Fruit fly (Drosophila melanogaster) whole organism, pupa: ENCODE results near the gene Sh.

Experiments used
- CG10348 ChIP-seq: fragments of 200-800 bp; sonication (Bioruptor generic); IDR thresholded peaks from 2 replicates; pipeline ENCODE4 v1.3.6; 2022; ENCODE audit warnings: missing biosample characterization, missing genetic modification characterization
- CG14655 ChIP-seq: fragments of 200-800 bp; sonication (Bioruptor generic); optimal IDR thresholded peaks from 3 replicates; lab custom pipeline; 2017; ENCODE audit warnings: mild to moderate bottlenecking, missing biosample characterization, missing genetic modification reagents, missing genetic modification characterization
- CG34367 ChIP-seq: fragments of 200-800 bp; sonication (Bioruptor generic); optimal IDR thresholded peaks from 2 replicates; lab custom pipeline; 2018; ENCODE audit warnings: missing biosample characterization, mild to moderate bottlenecking, missing genetic modification characterization
- CG4496 ChIP-seq: fragments of 200-800 bp; sonication (Bioruptor generic); IDR thresholded peaks from 3 replicates; pipeline ENCODE4 v1.3.6; 2022; ENCODE audit warnings: missing biosample characterization, missing genetic modification characterization
- Ets98B ChIP-seq: fragments of 200-800 bp; sonication (Bioruptor generic); IDR thresholded peaks from 2 replicates; pipeline ENCODE4 v1.3.6; 2022; ENCODE audit warnings: missing biosample characterization, missing genetic modification characterization
- Snoo ChIP-seq: fragments of 200-800 bp; sonication (Bioruptor generic); optimal IDR thresholded peaks from 3 replicates; lab custom pipeline; 2017; ENCODE audit warnings: missing biosample characterization, mild to moderate bottlenecking, missing genetic modification characterization, inconsistent platforms
- fd96Ca ChIP-seq: fragments of 200-800 bp; sonication (Bioruptor generic); IDR thresholded peaks from 3 replicates; pipeline ENCODE4 v1.3.6; 2022; ENCODE audit warnings: missing biosample characterization, missing genetic modification characterization
- gl ChIP-seq: fragments of 200-800 bp; sonication (Bioruptor generic); optimal IDR thresholded peaks from 2 replicates; lab custom pipeline; 2018; ENCODE audit warnings: missing biosample characterization, mild to moderate bottlenecking, missing genetic modification characterization

DNA sequence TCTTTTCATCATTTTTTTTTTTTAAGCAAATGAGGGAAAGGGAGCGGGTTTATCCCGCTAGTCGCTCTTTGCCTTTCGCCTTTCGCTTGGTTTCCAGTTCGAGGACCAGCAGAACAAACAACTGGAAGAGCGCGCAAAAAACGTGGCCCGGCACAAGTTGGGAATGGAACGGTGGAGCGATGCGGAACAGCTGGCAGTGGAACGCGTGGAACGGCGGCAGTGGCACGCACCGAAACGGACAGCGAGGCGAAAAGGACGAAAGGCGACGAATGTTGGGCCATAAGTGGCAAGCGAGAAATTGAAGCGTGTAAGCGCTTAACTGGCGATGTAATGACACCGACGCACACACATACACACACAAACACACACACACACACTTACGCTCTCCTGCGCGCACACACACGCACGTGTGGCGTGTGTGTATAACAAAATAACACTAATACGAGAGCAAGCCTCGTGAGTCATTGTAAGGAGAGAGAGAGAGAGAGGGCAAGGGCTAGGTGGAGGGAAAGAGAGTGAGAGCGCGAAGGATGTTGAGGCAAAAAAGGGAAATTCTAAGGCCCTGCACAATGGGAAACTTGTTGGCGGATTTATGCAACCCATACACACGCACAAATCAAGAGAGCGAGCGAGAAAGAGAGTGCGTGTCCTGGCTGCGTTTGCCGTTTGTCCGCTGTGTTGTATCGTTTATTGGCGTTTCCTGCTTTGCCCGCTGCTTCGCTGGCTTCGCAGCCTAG is 99.9 kb downstream of the Sh start:
- TF ChIP-seq CG14655: no peak
- no peak for TF ChIP-seq fd96Ca (GFP tag; lab: Robert Waterston, UW)
- TF ChIP-seq CG34367 (tag; lab: Kevin White, UChicago): no peak
- no peak for TF ChIP-seq CG10348 (GFP tag; lab: Robert Waterston, UW)
- TF ChIP-seq gl (tag; lab: Kevin White, UChicago): no peak
- no peak for TF ChIP-seq Snoo (tag; lab: Kevin White, UChicago)
- no peak for TF ChIP-seq CG4496
- no peak for TF ChIP-seq Ets98B (GFP tag; lab: Robert Waterston, UW)
